Fruit fly (Drosophila melanogaster): Measurements from ENCODE around the gene CG14082.

- TF ChIP-seq CG32264 (GFP tag; optimal IDR thresholded peaks at IDR 0.05): peak; percentile 66
- peak; percentile 88 for TF ChIP-seq OdsH (GFP tag; optimal IDR thresholded peaks at IDR 0.05)
- TF ChIP-seq woc (GFP tag; optimal IDR thresholded peaks at IDR 0.05): peak; percentile 89
- no peak for TF ChIP-seq pan (optimal IDR thresholded peaks at IDR 0.05)
- TF ChIP-seq fru (GFP tag; optimal IDR thresholded peaks at IDR 0.05): peak; percentile 92
These were observed 21.1 kb upstream of the CG14082 start for dm6 chr3L:19159894-19160293.

Measured in whole organism, wandering third instar larva.